Worm (Caenorhabditis elegans) whole organism, late embryonic: Measurements from ENCODE around the gene srw-26.

Source experiments
- ahr-1 ChIP-seq: sonication (generic microtip); optimal IDR thresholded peaks from 2 replicates; lab custom pipeline; 2016; ENCODE audit warnings: missing genetic modification characterization, missing compliant biosample characterization
- ceh-14 ChIP-seq: sonication (generic microtip); optimal IDR thresholded peaks from 2 replicates; lab custom pipeline; 2016; ENCODE audit warnings: missing genotype, missing genetic modification characterization, missing compliant biosample characterization
- ets-4 ChIP-seq: sonication (generic microtip); optimal IDR thresholded peaks from 2 replicates; lab custom pipeline; 2016; ENCODE audit warnings: missing genetic modification characterization, missing compliant biosample characterization
- hlh-30 ChIP-seq: sonication (generic microtip); optimal IDR thresholded peaks from 2 replicates; lab custom pipeline; 2017; ENCODE audit warnings: antibody characterized with exemption, missing genetic modification characterization, missing compliant biosample characterization; ENCODE audit not compliant: insufficient read depth
- nfya-1 ChIP-seq: sonication (generic microtip); optimal IDR thresholded peaks from 2 replicates; lab custom pipeline; 2017; ENCODE audit warnings: missing genetic modification characterization, mild to moderate bottlenecking, missing compliant biosample characterization, antibody characterized with exemption, moderate library complexity
- nhr-11 ChIP-seq: fragments of 150-350 bp; optimal IDR thresholded peaks from 2 replicates; lab custom pipeline; 2014; ENCODE audit warnings: missing biosample characterization, missing genetic modification characterization
- tbx-2 ChIP-seq: sonication (generic microtip); optimal IDR thresholded peaks from 2 replicates; lab custom pipeline; 2016; ENCODE audit warnings: missing genetic modification characterization, missing compliant biosample characterization
- unc-86 ChIP-seq: sonication (generic microtip); optimal IDR thresholded peaks from 2 replicates; lab custom pipeline; 2016; ENCODE audit warnings: missing genetic modification characterization, missing compliant biosample characterization

- TF ChIP-seq tbx-2 (tag; lab: Kevin White, UChicago): no peak
- no peak for TF ChIP-seq ahr-1 (tag; lab: Kevin White, UChicago)
- TF ChIP-seq nfya-1 (tag; lab: Kevin White, UChicago): no peak
- no peak for TF ChIP-seq ets-4
- no peak for TF ChIP-seq nhr-11
- no peak for TF ChIP-seq ceh-14 (tag; lab: Kevin White, UChicago)
- no peak for TF ChIP-seq unc-86 (tag; lab: Kevin White, UChicago)
- no peak for TF ChIP-seq hlh-30 (tag; lab: Kevin White, UChicago)
Measured at ce11 chrV:15891761-15892160, 40.5 kb downstream of the srw-26 start, which contains the start of gene T06C12.12.
